Worm (Caenorhabditis elegans) whole organism, young adult: ENCODE measurements around the gene R09H10.5.
A peak's percentile ranks its signal among the peaks of the same experiment; 100 is the strongest.

Experiments
- B0336.3 ChIP-seq: fragments of 200-800 bp; sonication (Bioruptor generic); IDR thresholded peaks from 2 replicates; pipeline ENCODE4 v1.3.6; 2022; ENCODE audit warnings: missing genetic modification characterization, missing compliant biosample characterization
- C06A6.2 ChIP-seq: fragments of 200-800 bp; sonication (Bioruptor generic); conservative IDR thresholded peaks from 2 replicates; pipeline ENCODE4 v1.3.6; 2022; ENCODE audit warnings: missing genetic modification characterization, missing compliant biosample characterization
- F10E7.11 ChIP-seq: sonication (generic microtip); optimal IDR thresholded peaks from 2 replicates; lab custom pipeline; 2017; ENCODE audit warnings: mild to moderate bottlenecking, missing genetic modification characterization, moderate library complexity, missing compliant biosample characterization
- F23B12.7 ChIP-seq: sonication (generic microtip); optimal IDR thresholded peaks from 2 replicates; lab custom pipeline; 2017; ENCODE audit warnings: missing genetic modification characterization, mild to moderate bottlenecking, missing compliant biosample characterization, antibody characterized with exemption, moderate library complexity; ENCODE audit not compliant: insufficient read depth
- F55B11.4 ChIP-seq: sonication (generic microtip); optimal IDR thresholded peaks from 2 replicates; lab custom pipeline; 2016; ENCODE audit warnings: missing compliant biosample characterization, missing genetic modification characterization, borderline replicate concordance; ENCODE audit not compliant: insufficient read depth
- F57A8.1 ChIP-seq: fragments of 200-800 bp; sonication (Bioruptor generic); optimal IDR thresholded peaks from 2 replicates; lab custom pipeline; 2018; ENCODE audit warnings: mild to moderate bottlenecking, missing genetic modification characterization, moderate library complexity, missing compliant biosample characterization
- aptf-2 ChIP-seq: fragments of 200-800 bp; sonication (Bioruptor generic); conservative IDR thresholded peaks from 2 replicates; pipeline ENCODE4 v1.3.6; 2022; ENCODE audit warnings: missing genetic modification reagents, missing genetic modification characterization, missing compliant biosample characterization
- athp-1 ChIP-seq: sonication (generic microtip); optimal IDR thresholded peaks from 2 replicates; lab custom pipeline; 2017; ENCODE audit warnings: mild to moderate bottlenecking, missing genetic modification characterization, missing compliant biosample characterization
- attf-5 ChIP-seq: fragments of 200-800 bp; sonication (Bioruptor generic); optimal IDR thresholded peaks from 2 replicates; lab custom pipeline; 2018; ENCODE audit warnings: mild to moderate bottlenecking, missing genetic modification characterization, missing compliant biosample characterization
- attf-6 ChIP-seq: fragments of 200-800 bp; sonication (Bioruptor generic); IDR thresholded peaks from 2 replicates; pipeline ENCODE4 v1.3.6; 2022; ENCODE audit warnings: missing genetic modification reagents, missing genetic modification characterization, missing compliant biosample characterization
- bed-1 ChIP-seq: fragments of 200-800 bp; sonication (Bioruptor generic); IDR thresholded peaks from 2 replicates; pipeline ENCODE4 v1.3.6; 2022; ENCODE audit warnings: missing genetic modification reagents, missing genetic modification characterization, missing compliant biosample characterization
- ceh-100 ChIP-seq: fragments of 200-800 bp; sonication (Bioruptor generic); IDR thresholded peaks from 2 replicates; pipeline ENCODE4 v1.3.6; 2022; ENCODE audit warnings: missing genetic modification reagents, missing genetic modification characterization, missing compliant biosample characterization
- ceh-27 ChIP-seq: fragments of 200-800 bp; sonication (Bioruptor generic); optimal IDR thresholded peaks from 2 replicates; lab custom pipeline; 2018; ENCODE audit warnings: mild to moderate bottlenecking, missing genetic modification characterization, moderate library complexity, missing compliant biosample characterization
- ceh-79 ChIP-seq: sonication (generic microtip); optimal IDR thresholded peaks from 2 replicates; lab custom pipeline; 2017; ENCODE audit warnings: mild to moderate bottlenecking, missing genetic modification characterization, missing compliant biosample characterization
- ceh-91 ChIP-seq: fragments of 200-800 bp; sonication (Bioruptor generic); IDR thresholded peaks from 2 replicates; pipeline ENCODE4 v1.3.6; 2022; ENCODE audit warnings: missing genetic modification reagents, missing genetic modification characterization, missing compliant biosample characterization
- dpl-1 ChIP-seq: fragments of 150-350 bp; optimal IDR thresholded peaks from 2 replicates; lab custom pipeline; 2014; ENCODE audit warnings: missing biosample characterization, missing genetic modification reagents, missing genetic modification characterization
- egl-44 ChIP-seq: fragments of 200-800 bp; sonication (Bioruptor generic); IDR thresholded peaks from 2 replicates; pipeline ENCODE4 v1.3.6; 2022; ENCODE audit warnings: missing genetic modification reagents, missing genetic modification characterization, missing compliant biosample characterization
- ekl-4 ChIP-seq: fragments of 200-800 bp; sonication (Bioruptor generic); IDR thresholded peaks from 2 replicates; pipeline ENCODE4 v1.3.6; 2022; ENCODE audit warnings: missing genetic modification reagents, missing genetic modification characterization, missing compliant biosample characterization
- ets-4 ChIP-seq: fragments of 200-800 bp; sonication (Bioruptor generic); optimal IDR thresholded peaks from 2 replicates; lab custom pipeline; 2018; ENCODE audit warnings: mild to moderate bottlenecking, missing genetic modification characterization, missing compliant biosample characterization
- lin-26 ChIP-seq: fragments of 200-800 bp; sonication (Bioruptor generic); IDR thresholded peaks from 2 replicates; pipeline ENCODE4 v1.3.6; 2022; ENCODE audit warnings: missing genetic modification reagents, missing genetic modification characterization, missing compliant biosample characterization
- lin-40 ChIP-seq: sonication (generic microtip); optimal IDR thresholded peaks from 2 replicates; lab custom pipeline; 2016; ENCODE audit warnings: missing genetic modification characterization, mild to moderate bottlenecking, missing compliant biosample characterization, missing genotype, missing genetic modification reagents
- lsl-1 ChIP-seq: fragments of 200-800 bp; sonication (Bioruptor generic); optimal IDR thresholded peaks from 2 replicates; lab custom pipeline; 2018; ENCODE audit warnings: mild to moderate bottlenecking, missing genetic modification characterization, moderate library complexity, missing compliant biosample characterization
- lsy-27 ChIP-seq: sonication (generic microtip); optimal IDR thresholded peaks from 2 replicates; lab custom pipeline; 2017; ENCODE audit warnings: missing genetic modification characterization, mild to moderate bottlenecking, missing compliant biosample characterization, antibody characterized with exemption, missing genotype, borderline replicate concordance; ENCODE audit not compliant: insufficient read depth
- madf-8 ChIP-seq: fragments of 200-800 bp; sonication (Bioruptor generic); conservative IDR thresholded peaks from 2 replicates; pipeline ENCODE4 v1.3.6; 2022; ENCODE audit warnings: missing genetic modification reagents, missing genetic modification characterization, missing compliant biosample characterization
- nhr-120 ChIP-seq: fragments of 200-800 bp; sonication (Bioruptor generic); IDR thresholded peaks from 2 replicates; pipeline ENCODE4 v1.3.6; 2022; ENCODE audit warnings: missing genetic modification characterization, missing compliant biosample characterization
- nhr-27 ChIP-seq: fragments of 200-800 bp; sonication (Bioruptor generic); optimal IDR thresholded peaks from 2 replicates; lab custom pipeline; 2018; ENCODE audit warnings: mild to moderate bottlenecking, missing genetic modification characterization, moderate library complexity, missing compliant biosample characterization
- pha-4 ChIP-seq: fragments of 150-350 bp; sonication (generic microtip); optimal IDR thresholded peaks from 2 replicates; lab custom pipeline; 2014; ENCODE audit warnings: missing biosample characterization, missing genetic modification reagents, missing genetic modification characterization
- rec-8 ChIP-seq, 2 experiments: sonication (generic microtip); optimal IDR thresholded peaks; 2 replicates each; lab custom pipeline; 2016; ENCODE audit warnings: mild to moderate bottlenecking in 2 of 2, missing genetic modification characterization in 2 of 2, missing genetic modification reagents in 2 of 2, missing genotype in 2 of 2, missing biosample characterization in 1 of 2, missing compliant biosample characterization in 1 of 2, moderate library complexity in 1 of 2
- repo-1 ChIP-seq: sonication (generic microtip); optimal IDR thresholded peaks from 2 replicates; lab custom pipeline; 2017; ENCODE audit warnings: mild to moderate bottlenecking, missing genetic modification characterization, missing compliant biosample characterization
- snpc-4 ChIP-seq, 5 experiments: fragments of 150-350 bp in 1 of 5; sonication (generic microtip) in 4 of 5; optimal IDR thresholded peaks; 2 replicates each; lab custom pipeline; 2014 to 2018; ENCODE audit warnings: missing genetic modification characterization in 5 of 5, missing biosample characterization in 3 of 5, antibody characterized with exemption in 2 of 5, mild to moderate bottlenecking in 2 of 5, missing compliant biosample characterization in 2 of 5, missing genotype in 2 of 5, moderate library complexity in 2 of 5, missing genetic modification reagents in 1 of 5
- sptf-2 ChIP-seq: fragments of 200-800 bp; sonication (Bioruptor generic); optimal IDR thresholded peaks from 2 replicates; lab custom pipeline; 2018; ENCODE audit warnings: mild to moderate bottlenecking, missing genetic modification characterization, missing compliant biosample characterization
- tbx-9 ChIP-seq: sonication (generic microtip); optimal IDR thresholded peaks from 2 replicates; lab custom pipeline; 2016; ENCODE audit warnings: borderline replicate concordance, missing genetic modification characterization, inconsistent platforms, missing compliant biosample characterization
- ztf-28 ChIP-seq: fragments of 200-800 bp; sonication (Bioruptor generic); IDR thresholded peaks from 2 replicates; pipeline ENCODE4 v1.3.6; 2022; ENCODE audit warnings: missing genetic modification reagents, missing genetic modification characterization, missing compliant biosample characterization
- ztf-3 ChIP-seq: fragments of 200-800 bp; sonication (Bioruptor generic); optimal IDR thresholded peaks from 2 replicates; lab custom pipeline; 2018; ENCODE audit warnings: mild to moderate bottlenecking, missing genetic modification characterization, missing compliant biosample characterization
- ztf-6 ChIP-seq: fragments of 200-800 bp; sonication (Bioruptor generic); IDR thresholded peaks from 2 replicates; pipeline ENCODE4 v1.3.6; 2022; ENCODE audit warnings: missing genetic modification reagents, missing genetic modification characterization, missing compliant biosample characterization

The R09H10.5 gene

DNA sequence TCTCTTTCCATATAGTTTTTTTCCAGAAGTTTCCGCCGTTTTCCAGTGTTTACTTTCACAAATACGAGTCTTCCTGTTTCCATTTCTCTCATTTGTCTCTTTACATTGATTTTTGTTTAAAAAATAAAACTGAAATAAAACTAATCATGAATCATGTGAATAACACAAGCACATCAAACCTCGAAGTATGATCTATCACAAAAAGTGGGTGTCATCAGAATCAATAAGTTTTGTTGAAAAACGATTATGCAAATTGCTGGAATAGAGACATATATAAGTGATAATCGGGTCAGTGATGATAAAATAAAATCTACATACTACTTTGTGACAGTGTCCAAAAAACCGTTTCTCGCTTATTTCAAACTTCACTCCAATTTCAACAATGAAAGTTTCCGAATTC, 7.8 kb downstream of the R09H10.5 start, which contains the start of gene R09H10.7:
Gene R09H10.7, plus strand, starts transcription at position 301 of the 400 bp plus-strand sequence.
- TF ChIP-seq aptf-2 = no peak
- TF ChIP-seq B0336.3 (GFP tag; lab: Robert Waterston, UW) = peak; percentile 47; the same call in 1 of the 2 replicates

- TF ChIP-seq F10E7.11 = no peak
- TF ChIP-seq lin-26 (GFP tag; lab: Robert Waterston, UW) = no peak
Observed at ce11 chrIV:10617099-10617498, 11.5 kb downstream of the R09H10.5 start.

- TF ChIP-seq ceh-27 (GFP tag; lab: Kevin White, UChicago) (no peak), ztf-3 (GFP tag; lab: Kevin White, UChicago) (no peak), repo-1 (tag; lab: Kevin White, UChicago) (no peak), ztf-6 (GFP tag; lab: Robert Waterston, UW) (no peak), lsy-27 (tag; lab: Kevin White, UChicago) (no peak)
- TF ChIP-seq, all 124 proteins: peak for 0
Observed at ce11 chrIV:10616366-10616765, 12.3 kb downstream of the R09H10.5 start.

- no peak for TF ChIP-seq sptf-2
- TF ChIP-seq C06A6.2 (GFP tag; lab: Robert Waterston, UW) = no peak
- no peak for TF ChIP-seq lsl-1 (GFP tag; lab: Kevin White, UChicago)
- TF ChIP-seq ekl-4 (GFP tag; lab: Robert Waterston, UW) = no peak
- no peak for TF ChIP-seq egl-44 (GFP tag; lab: Robert Waterston, UW)
- TF ChIP-seq athp-1 = no peak
- no peak for TF ChIP-seq F55B11.4
- TF ChIP-seq tbx-9 (tag; lab: Kevin White, UChicago) = no peak
- TF ChIP-seq bed-1 = no peak
- TF ChIP-seq dpl-1 (GFP tag; lab: Kevin White, UChicago) = no peak
- TF ChIP-seq snpc-4 (GFP tag; optimal IDR thresholded peaks at IDR 0.05; lab: Kevin White, UChicago) = no peak
- no peak for TF ChIP-seq snpc-4 (tag; optimal IDR thresholded peaks at IDR 0.05; lab: Kevin White, UChicago)
- no peak for TF ChIP-seq ceh-100
- no peak for TF ChIP-seq nhr-120 (GFP tag; lab: Robert Waterston, UW)
- TF ChIP-seq F57A8.1 (GFP tag; lab: Kevin White, UChicago) = no peak
- no peak for TF ChIP-seq nhr-27 (tag; lab: Kevin White, UChicago)
- TF ChIP-seq ets-4 = no peak
- no peak for TF ChIP-seq attf-6 (GFP tag; lab: Robert Waterston, UW)
- no peak for TF ChIP-seq madf-8 (GFP tag; lab: Robert Waterston, UW)
Observed at ce11 chrIV:10614918-10615477, 13.6 kb downstream of the R09H10.5 start, which contains the start of gene ptr-14. Gene ptr-14 (plus strand): TSS chrIV:10615427.

- TF ChIP-seq F23B12.7 (no peak), ceh-79 (no peak), dpl-1 (GFP tag; lab: Kevin White, UChicago) (no peak), pha-4 (tag; lab: Kevin White, UChicago) (no peak), ceh-91 (GFP tag; lab: Robert Waterston, UW) (no peak), ets-4 (no peak), ztf-28 (GFP tag; lab: Robert Waterston, UW) (no peak), lin-40 (no peak), rec-8 (tag; optimal IDR thresholded peaks at IDR 0.05; lab: Kevin White, UChicago) (no peak), tbx-9 (tag; lab: Kevin White, UChicago) (no peak), attf-5 (GFP tag; lab: Kevin White, UChicago) (no peak)
Observed at ce11 chrIV:10612281-10612680, 16.3 kb downstream of the R09H10.5 start.
